Fruit fly (Drosophila melanogaster): ENCODE data around the gene Obp99a.

The Obp99a gene

dm6 chr3R:29716043-29716781 is 44.8 kb downstream of the Obp99a start:
- TF ChIP-seq brk (GFP tag; optimal IDR thresholded peaks at IDR 0.05) (peak; percentile 8), Hr83 (GFP tag; optimal IDR thresholded peaks at IDR 0.05; ENCODE audit: poor library complexity, severe bottlenecking) (peak; percentile 52), Vsx2 (GFP tag; optimal IDR thresholded peaks at IDR 0.05; ENCODE audit: partially characterized antibody) (no peak)

- TF ChIP-seq sage (GFP tag; optimal IDR thresholded peaks at IDR 0.05) = no peak
- no peak for TF ChIP-seq Hr78 (GFP tag; optimal IDR thresholded peaks at IDR 0.05)
- peak; percentile 4 for TF ChIP-seq HLH106 (tag; optimal IDR thresholded peaks at IDR 0.05)
- TF ChIP-seq OdsH (GFP tag; optimal IDR thresholded peaks at IDR 0.05) = peak; percentile 35
- peak in 1 of 2 experiments; percentile 49 for TF ChIP-seq foxo (GFP tag; optimal IDR thresholded peaks at IDR 0.05)
- TF ChIP-seq Sp1 (GFP tag; optimal IDR thresholded peaks at IDR 0.05) = peak; percentile 36
- peak; percentile 49 for TF ChIP-seq br (GFP tag; optimal IDR thresholded peaks at IDR 0.05)
- peak; percentile 16 for TF ChIP-seq fru (GFP tag; optimal IDR thresholded peaks at IDR 0.05)
- peak; percentile 38 for TF ChIP-seq rgr (GFP tag; optimal IDR thresholded peaks at IDR 0.05)
- peak; percentile 28 for TF ChIP-seq h (GFP tag; optimal IDR thresholded peaks at IDR 0.05)
- TF ChIP-seq psq (GFP tag; optimal IDR thresholded peaks at IDR 0.05) = no peak
- peak; percentile 37 for TF ChIP-seq CG9705 (GFP tag; optimal IDR thresholded peaks at IDR 0.05)
- TF ChIP-seq GATAd (GFP tag; optimal IDR thresholded peaks at IDR 0.05) = peak; percentile 31
- no peak for TF ChIP-seq Hr83 (GFP tag; optimal IDR thresholded peaks at IDR 0.05; ENCODE audit: poor library complexity, severe bottlenecking)
- TF ChIP-seq Hnf4 (GFP tag; optimal IDR thresholded peaks at IDR 0.05) = peak; percentile 24
Observed at dm6 chr3R:29716782-29717317, 45.4 kb downstream of the Obp99a start, which contains the start of gene Obp99b. Obp99b (minus strand) TSS chr3R:29716896.

- TF ChIP-seq Abd-B (GFP tag; optimal IDR thresholded peaks at IDR 0.05) = no peak
- no peak for TF ChIP-seq tai (GFP tag; optimal IDR thresholded peaks at IDR 0.05)
- no peak for TF ChIP-seq N (GFP tag; optimal IDR thresholded peaks at IDR 0.05)
- no peak for TF ChIP-seq HLH106 (tag; optimal IDR thresholded peaks at IDR 0.05)
- no peak for TF ChIP-seq sv (GFP tag; optimal IDR thresholded peaks at IDR 0.05)
- no peak for TF ChIP-seq CG9705 (GFP tag; optimal IDR thresholded peaks at IDR 0.05)
- no peak for TF ChIP-seq CrebA (GFP tag; optimal IDR thresholded peaks at IDR 0.05; ENCODE audit: borderline replicate concordance)
- no peak for TF ChIP-seq usp (GFP tag; optimal IDR thresholded peaks at IDR 0.05)
- TF ChIP-seq CG32264 (GFP tag; optimal IDR thresholded peaks at IDR 0.05) = no peak
- no peak for TF ChIP-seq pan (optimal IDR thresholded peaks at IDR 0.05)
- no peak for TF ChIP-seq woc (GFP tag; optimal IDR thresholded peaks at IDR 0.05)
Observed at dm6 chr3R:29717519-29717918, 46.1 kb downstream of the Obp99a start.

- no peak for TF ChIP-seq Hnf4 (GFP tag; optimal IDR thresholded peaks at IDR 0.05)
- TF ChIP-seq CG9705 (GFP tag; optimal IDR thresholded peaks at IDR 0.05) = no peak
- TF ChIP-seq psq (GFP tag; optimal IDR thresholded peaks at IDR 0.05) = no peak
- TF ChIP-seq h (GFP tag; optimal IDR thresholded peaks at IDR 0.05) = no peak
- no peak for TF ChIP-seq sv (GFP tag; optimal IDR thresholded peaks at IDR 0.05)
- no peak for TF ChIP-seq Jra (GFP tag; optimal IDR thresholded peaks at IDR 0.05)
- no peak for TF ChIP-seq HLH106 (tag; optimal IDR thresholded peaks at IDR 0.05)
Observed at dm6 chr3R:29718363-29718762, 46.9 kb downstream of the Obp99a start, which contains the start of gene CG15506. CG15506 (plus strand) TSS chr3R:29718663.

All from whole organism, wandering third instar larva.